Worm (Caenorhabditis elegans): ENCODE measurements around the gene bath-30.

The bath-30 gene

DNA sequence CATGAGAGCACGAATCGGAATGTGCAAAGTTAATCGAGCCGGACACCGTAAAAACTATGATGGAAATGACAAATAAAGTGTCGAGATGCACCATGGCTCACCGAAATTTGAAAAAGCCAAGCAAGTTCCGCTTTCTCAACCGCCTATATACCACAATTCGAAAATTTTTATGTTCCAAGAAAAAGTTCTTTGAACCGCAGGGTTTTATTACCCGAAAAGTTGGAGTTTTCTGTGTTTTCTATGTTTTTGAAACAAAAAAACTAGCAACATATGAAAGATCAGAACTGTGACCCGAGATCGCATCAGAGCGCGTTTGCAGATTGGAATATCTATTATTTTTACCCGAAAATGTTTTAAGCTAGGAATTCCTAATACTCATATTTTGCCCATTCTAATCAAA is 19.1 kb downstream of the bath-30 start, which contains the start of gene Y46D2A.3:
TSS of gene Y46D2A.3 (minus strand) at position 101 of the 400 bp plus-strand sequence.
- TF ChIP-seq ceh-90 (tag; optimal IDR thresholded peaks at IDR 0.05): no peak
- TF ChIP-seq nhr-28 (tag; optimal IDR thresholded peaks at IDR 0.05): no peak
- TF ChIP-seq snpc-4 (tag; optimal IDR thresholded peaks at IDR 0.05): no peak
- no peak for TF ChIP-seq lsy-2 (tag; optimal IDR thresholded peaks at IDR 0.05)
- TF ChIP-seq snu-23 (GFP tag; optimal IDR thresholded peaks at IDR 0.05): no peak
- no peak for TF ChIP-seq lin-15B (tag; optimal IDR thresholded peaks at IDR 0.05)
- TF ChIP-seq C04F5.9 (tag; optimal IDR thresholded peaks at IDR 0.05): no peak

- TF ChIP-seq elt-2 (tag; optimal IDR thresholded peaks at IDR 0.05) (peak; percentile 9), ces-1 (GFP tag; optimal IDR thresholded peaks at IDR 0.05) (no peak)
These were observed 23.0 kb downstream of the bath-30 start, which contains the start of gene Y46D2A.2 for ce11 chrII:3323179-3323578. Gene Y46D2A.2 (minus strand): TSS chrII:3323279.

ce11 chrII:3322257-3322656 is 23.9 kb downstream of the bath-30 start, which contains the start of gene Y46D2A.1:
Gene Y46D2A.1 (plus strand): TSS chrII:3322557.
- TF ChIP-seq skn-1 (tag; optimal IDR thresholded peaks at IDR 0.05) (no peak), ceh-90 (tag; optimal IDR thresholded peaks at IDR 0.05) (no peak), elt-2 (tag; optimal IDR thresholded peaks at IDR 0.05) (peak; percentile 49), ama-1 (optimal IDR thresholded peaks at IDR 0.05) (no peak), jun-1 (tag; optimal IDR thresholded peaks at IDR 0.05) (no peak), fkh-10 (GFP tag; optimal IDR thresholded peaks at IDR 0.05) (no peak)

- TF ChIP-seq nhr-20 (tag; optimal IDR thresholded peaks at IDR 0.05) (peak; percentile 17), swsn-7 (tag; optimal IDR thresholded peaks at IDR 0.05) (no peak), sptf-1 (tag; optimal IDR thresholded peaks at IDR 0.05) (no peak), elt-2 (tag; optimal IDR thresholded peaks at IDR 0.05) (peak; percentile 84)
These were observed 27.3 kb downstream of the bath-30 start for ce11 chrII:3318839-3319238.

DNA sequence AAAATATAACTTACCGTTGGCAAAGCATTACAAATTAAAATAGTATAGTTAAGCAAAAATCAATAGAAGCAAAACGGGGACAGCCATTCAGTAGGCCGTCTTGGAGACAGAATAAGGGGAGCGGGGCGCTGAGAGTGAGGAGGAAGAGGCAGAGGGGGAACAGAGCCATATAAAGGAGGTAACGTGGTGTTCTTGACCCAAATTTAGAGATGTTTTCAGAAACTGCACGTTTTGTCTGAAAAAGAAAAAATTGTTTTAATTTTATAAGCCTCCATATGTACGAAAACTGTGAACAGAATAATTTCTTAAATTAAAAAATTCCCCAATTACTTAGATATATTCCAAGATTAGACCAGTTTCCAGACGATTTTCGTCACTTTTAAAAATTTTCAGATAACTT is 32.7 kb downstream of the bath-30 start, which contains the start of gene F39E9.6:
TSS of gene F39E9.6 (minus strand) at position 101 of the 400 bp plus-strand sequence.
- no peak for TF ChIP-seq nhr-28 (tag; optimal IDR thresholded peaks at IDR 0.05)
- no peak for TF ChIP-seq mef-2 (tag; optimal IDR thresholded peaks at IDR 0.05)
- no peak for TF ChIP-seq ama-1 (optimal IDR thresholded peaks at IDR 0.05)
- TF ChIP-seq mep-1 (tag; optimal IDR thresholded peaks at IDR 0.05): no peak
- TF ChIP-seq C34B4.2 (tag; optimal IDR thresholded peaks at IDR 0.05): no peak
- no peak for TF ChIP-seq skn-1 (tag; optimal IDR thresholded peaks at IDR 0.05)
- no peak for TF ChIP-seq blmp-1 (tag; optimal IDR thresholded peaks at IDR 0.05)
- no peak for TF ChIP-seq grh-1 (GFP tag; IDR thresholded peaks at IDR 0.05)
- TF ChIP-seq alr-1 (tag; optimal IDR thresholded peaks at IDR 0.05; ENCODE audit: borderline replicate concordance): no peak
- no peak for TF ChIP-seq elt-2 (tag; optimal IDR thresholded peaks at IDR 0.05)
- TF ChIP-seq tbx-2 (tag; optimal IDR thresholded peaks at IDR 0.05): no peak
- TF ChIP-seq ztf-11 (tag; optimal IDR thresholded peaks at IDR 0.05): no peak
- TF ChIP-seq F16B12.6 (tag; optimal IDR thresholded peaks at IDR 0.05): no peak
- no peak for TF ChIP-seq nhr-237 (tag; optimal IDR thresholded peaks at IDR 0.05)
- TF ChIP-seq fos-1 (tag; optimal IDR thresholded peaks at IDR 0.05): no peak
- no peak for TF ChIP-seq elt-3 (tag; optimal IDR thresholded peaks at IDR 0.05)
- no peak for TF ChIP-seq dsc-1 (tag; optimal IDR thresholded peaks at IDR 0.05)

- no peak for TF ChIP-seq alr-1 (tag; optimal IDR thresholded peaks at IDR 0.05; ENCODE audit: borderline replicate concordance)
- TF ChIP-seq snu-23 (GFP tag; optimal IDR thresholded peaks at IDR 0.05): no peak
- peak; percentile 16 for TF ChIP-seq rnt-1 (tag; optimal IDR thresholded peaks at IDR 0.05)
- peak; percentile 50 for TF ChIP-seq elt-2 (tag; optimal IDR thresholded peaks at IDR 0.05)
- no peak for TF ChIP-seq nhr-12 (tag; optimal IDR thresholded peaks at IDR 0.05)
- no peak for TF ChIP-seq nhr-47 (tag; optimal IDR thresholded peaks at IDR 0.05)
These were observed 35.1 kb downstream of the bath-30 start for ce11 chrII:3310957-3311657.
